Worm (Caenorhabditis elegans) whole organism, young adult: ENCODE measurements around the gene nac-3.

ENCODE experiments used
- B0019.2 ChIP-seq: fragments of 200-800 bp; sonication (Bioruptor generic); conservative IDR thresholded peaks from 2 replicates; pipeline ENCODE4 v1.3.6; 2022; ENCODE audit warnings: missing genetic modification reagents, missing genetic modification characterization, missing compliant biosample characterization
- B0035.1 ChIP-seq: sonication (generic microtip); optimal IDR thresholded peaks from 2 replicates; lab custom pipeline; 2016; ENCODE audit warnings: missing genetic modification characterization, mild to moderate bottlenecking, missing compliant biosample characterization, missing genotype, missing genetic modification reagents
- D2030.7 ChIP-seq: fragments of 200-800 bp; sonication (Bioruptor generic); IDR thresholded peaks from 2 replicates; pipeline ENCODE4 v1.3.6; 2022; ENCODE audit warnings: missing genetic modification reagents, missing genetic modification characterization, missing compliant biosample characterization
- F23B12.7 ChIP-seq: sonication (generic microtip); optimal IDR thresholded peaks from 2 replicates; lab custom pipeline; 2017; ENCODE audit warnings: missing genetic modification characterization, mild to moderate bottlenecking, missing compliant biosample characterization, antibody characterized with exemption, moderate library complexity; ENCODE audit not compliant: insufficient read depth
- F57C9.4 ChIP-seq: sonication (generic microtip); optimal IDR thresholded peaks from 2 replicates; lab custom pipeline; 2017; ENCODE audit warnings: mild to moderate bottlenecking, missing genetic modification characterization, missing compliant biosample characterization
- Y53F4B.3 ChIP-seq: fragments of 200-800 bp; sonication (Bioruptor generic); IDR thresholded peaks from 2 replicates; pipeline ENCODE4 v1.3.6; 2022; ENCODE audit warnings: missing genetic modification reagents, missing genetic modification characterization, missing compliant biosample characterization
- ama-1 ChIP-seq, 3 experiments: fragments of 150-350 bp in 1 of 3; sonication (generic microtip) in 2 of 3; optimal IDR thresholded peaks; 2 replicates each; lab custom pipeline; 2014 to 2018; ENCODE audit warnings: missing biosample characterization in 2 of 3, missing genetic modification characterization in 2 of 3, missing genetic modification reagents in 2 of 3
- aptf-3 ChIP-seq: fragments of 200-800 bp; sonication (Bioruptor generic); IDR thresholded peaks from 2 replicates; pipeline ENCODE4 v1.3.6; 2022; ENCODE audit warnings: missing genetic modification characterization, missing compliant biosample characterization
- athp-1 ChIP-seq: sonication (generic microtip); optimal IDR thresholded peaks from 2 replicates; lab custom pipeline; 2017; ENCODE audit warnings: mild to moderate bottlenecking, missing genetic modification characterization, missing compliant biosample characterization
- bed-1 ChIP-seq: fragments of 200-800 bp; sonication (Bioruptor generic); IDR thresholded peaks from 2 replicates; pipeline ENCODE4 v1.3.6; 2022; ENCODE audit warnings: missing genetic modification reagents, missing genetic modification characterization, missing compliant biosample characterization
- bed-2 ChIP-seq: fragments of 200-800 bp; sonication (Bioruptor generic); IDR thresholded peaks from 2 replicates; pipeline ENCODE4 v1.3.6; 2022; ENCODE audit warnings: missing genetic modification reagents, missing genetic modification characterization, missing compliant biosample characterization
- ceh-58 ChIP-seq: fragments of 200-800 bp; sonication (Bioruptor generic); IDR thresholded peaks from 2 replicates; pipeline ENCODE4 v1.3.6; 2022; ENCODE audit warnings: missing genetic modification characterization, missing compliant biosample characterization
- ceh-91 ChIP-seq: fragments of 200-800 bp; sonication (Bioruptor generic); IDR thresholded peaks from 2 replicates; pipeline ENCODE4 v1.3.6; 2022; ENCODE audit warnings: missing genetic modification reagents, missing genetic modification characterization, missing compliant biosample characterization
- dpff-1 ChIP-seq: sonication (generic microtip); optimal IDR thresholded peaks from 2 replicates; lab custom pipeline; 2017; ENCODE audit warnings: mild to moderate bottlenecking, missing genetic modification characterization, missing compliant biosample characterization
- efl-1 ChIP-seq: fragments of 150-350 bp; optimal IDR thresholded peaks from 2 replicates; lab custom pipeline; 2014; ENCODE audit warnings: missing biosample characterization, missing genetic modification reagents, missing genetic modification characterization
- ekl-4 ChIP-seq: fragments of 200-800 bp; sonication (Bioruptor generic); IDR thresholded peaks from 2 replicates; pipeline ENCODE4 v1.3.6; 2022; ENCODE audit warnings: missing genetic modification reagents, missing genetic modification characterization, missing compliant biosample characterization
- let-607 ChIP-seq, 2 experiments: fragments of 200-800 bp in 1 of 2; sonication (Bioruptor generic) in 1 of 2; sonication (generic microtip) in 1 of 2; optimal IDR thresholded peaks; 2 replicates each; lab custom pipeline; 2016 to 2018; ENCODE audit warnings: mild to moderate bottlenecking in 2 of 2, missing compliant biosample characterization in 2 of 2, missing genetic modification characterization in 2 of 2, moderate library complexity in 2 of 2, missing genotype in 1 of 2
- lin-54 ChIP-seq: fragments of 200-800 bp; sonication (Bioruptor generic); optimal IDR thresholded peaks from 2 replicates; lab custom pipeline; 2018; ENCODE audit warnings: mild to moderate bottlenecking, missing genetic modification characterization, missing compliant biosample characterization
- lsl-1 ChIP-seq: fragments of 200-800 bp; sonication (Bioruptor generic); optimal IDR thresholded peaks from 2 replicates; lab custom pipeline; 2018; ENCODE audit warnings: mild to moderate bottlenecking, missing genetic modification characterization, moderate library complexity, missing compliant biosample characterization
- madf-8 ChIP-seq: fragments of 200-800 bp; sonication (Bioruptor generic); conservative IDR thresholded peaks from 2 replicates; pipeline ENCODE4 v1.3.6; 2022; ENCODE audit warnings: missing genetic modification reagents, missing genetic modification characterization, missing compliant biosample characterization
- mes-4 ChIP-seq: sonication (generic microtip); optimal IDR thresholded peaks from 2 replicates; lab custom pipeline; 2016; ENCODE audit warnings: missing genotype, missing genetic modification characterization, missing compliant biosample characterization
- mxl-1 ChIP-seq: sonication (generic microtip); optimal IDR thresholded peaks from 2 replicates; lab custom pipeline; 2016; ENCODE audit warnings: missing genetic modification characterization, missing compliant biosample characterization
- nfya-2 ChIP-seq: fragments of 200-800 bp; sonication (Bioruptor generic); IDR thresholded peaks from 2 replicates; pipeline ENCODE4 v1.3.6; 2022; ENCODE audit warnings: missing genetic modification reagents, missing genetic modification characterization, missing compliant biosample characterization
- nfyb-1 ChIP-seq: fragments of 200-800 bp; sonication (Bioruptor generic); IDR thresholded peaks from 2 replicates; pipeline ENCODE4 v1.3.6; 2022; ENCODE audit warnings: missing genetic modification reagents, missing genetic modification characterization, missing compliant biosample characterization
- tbp1 ChIP-seq: fragments of 200-800 bp; sonication (Bioruptor generic); optimal IDR thresholded peaks from 2 replicates; lab custom pipeline; 2018; ENCODE audit warnings: mild to moderate bottlenecking, missing genetic modification characterization, missing compliant biosample characterization
- tbx-9 ChIP-seq: sonication (generic microtip); optimal IDR thresholded peaks from 2 replicates; lab custom pipeline; 2016; ENCODE audit warnings: borderline replicate concordance, missing genetic modification characterization, inconsistent platforms, missing compliant biosample characterization
- unc-62 ChIP-seq: fragments of 150-350 bp; optimal IDR thresholded peaks from 2 replicates; lab custom pipeline; 2014; ENCODE audit warnings: missing biosample characterization, missing genetic modification reagents, missing genetic modification characterization
- ztf-18 ChIP-seq: sonication (generic microtip); optimal IDR thresholded peaks from 2 replicates; lab custom pipeline; 2016; ENCODE audit warnings: missing genotype, mild to moderate bottlenecking, missing genetic modification characterization, missing compliant biosample characterization
- ztf-25 ChIP-seq: fragments of 200-800 bp; sonication (Bioruptor generic); IDR thresholded peaks from 2 replicates; pipeline ENCODE4 v1.3.6; 2022; ENCODE audit warnings: missing genetic modification reagents, missing genetic modification characterization, missing compliant biosample characterization
- ztf-28 ChIP-seq: fragments of 200-800 bp; sonication (Bioruptor generic); IDR thresholded peaks from 2 replicates; pipeline ENCODE4 v1.3.6; 2022; ENCODE audit warnings: missing genetic modification reagents, missing genetic modification characterization, missing compliant biosample characterization
- ztf-3 ChIP-seq: fragments of 200-800 bp; sonication (Bioruptor generic); optimal IDR thresholded peaks from 2 replicates; lab custom pipeline; 2018; ENCODE audit warnings: mild to moderate bottlenecking, missing genetic modification characterization, missing compliant biosample characterization
- ztf-6 ChIP-seq: fragments of 200-800 bp; sonication (Bioruptor generic); IDR thresholded peaks from 2 replicates; pipeline ENCODE4 v1.3.6; 2022; ENCODE audit warnings: missing genetic modification reagents, missing genetic modification characterization, missing compliant biosample characterization

Gene nac-3

DNA sequence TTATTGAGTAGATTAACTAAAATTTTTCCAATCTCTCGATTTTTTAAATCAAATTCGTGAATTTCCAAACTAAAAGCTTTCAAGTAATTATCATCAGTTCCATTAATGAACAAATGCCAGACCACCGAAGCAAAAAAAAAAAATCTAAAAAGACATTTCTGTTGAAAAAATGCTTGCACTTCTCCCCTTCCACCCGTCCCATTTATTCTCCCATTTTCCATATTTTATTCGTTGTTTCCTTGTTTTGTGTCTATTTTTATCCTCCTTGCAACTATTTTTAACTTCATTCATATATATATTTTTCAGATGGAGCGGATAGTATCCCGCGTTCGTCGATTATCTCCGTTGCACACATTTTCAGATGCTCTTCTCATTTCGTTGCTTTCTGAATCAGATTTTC lies 36.3 kb downstream of the nac-3 start, which contains the start of gene epac-1 (continued):
- no peak for TF ChIP-seq ztf-28 (GFP tag; lab: Robert Waterston, UW)

DNA sequence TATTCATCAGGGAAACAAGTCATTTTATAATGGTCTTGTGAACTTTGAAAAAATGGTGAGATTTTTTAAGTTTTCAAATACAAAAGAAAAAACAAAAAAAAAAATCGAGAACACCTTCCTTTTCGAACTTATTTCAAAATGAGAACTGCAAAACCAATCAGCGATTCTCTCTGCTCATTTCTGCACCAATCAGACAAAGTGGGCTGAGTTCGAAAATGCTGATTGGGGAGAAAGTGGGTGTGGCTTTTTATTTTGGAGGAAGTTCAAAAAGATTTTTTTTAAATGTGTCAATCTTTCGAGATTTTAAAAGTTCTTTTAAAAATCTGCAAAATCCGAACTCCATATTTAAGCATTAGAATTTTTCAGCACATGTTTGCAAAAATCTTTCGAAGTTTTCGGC lies 42.0 kb downstream of the nac-3 start:
- no peak for TF ChIP-seq lin-54 (GFP tag; lab: Kevin White, UChicago)
- no peak for TF ChIP-seq efl-1 (GFP tag; lab: Kevin White, UChicago)
- TF ChIP-seq dpff-1: no peak
- no peak for TF ChIP-seq lsl-1 (GFP tag; lab: Kevin White, UChicago)
- TF ChIP-seq Y53F4B.3: no peak
- TF ChIP-seq tbp1 (GFP tag; lab: Kevin White, UChicago): no peak
- TF ChIP-seq nfya-2: no peak
- TF ChIP-seq ceh-58 (GFP tag; lab: Robert Waterston, UW): no peak
- no peak for TF ChIP-seq D2030.7 (GFP tag; lab: Robert Waterston, UW)
- TF ChIP-seq bed-1 (GFP tag; lab: Robert Waterston, UW): no peak
- no peak for TF ChIP-seq F23B12.7 (tag; lab: Kevin White, UChicago)
- no peak for TF ChIP-seq ekl-4 (GFP tag; lab: Robert Waterston, UW)
- TF ChIP-seq ztf-18: no peak
- no peak for TF ChIP-seq F57C9.4 (tag; lab: Kevin White, UChicago)

DNA sequence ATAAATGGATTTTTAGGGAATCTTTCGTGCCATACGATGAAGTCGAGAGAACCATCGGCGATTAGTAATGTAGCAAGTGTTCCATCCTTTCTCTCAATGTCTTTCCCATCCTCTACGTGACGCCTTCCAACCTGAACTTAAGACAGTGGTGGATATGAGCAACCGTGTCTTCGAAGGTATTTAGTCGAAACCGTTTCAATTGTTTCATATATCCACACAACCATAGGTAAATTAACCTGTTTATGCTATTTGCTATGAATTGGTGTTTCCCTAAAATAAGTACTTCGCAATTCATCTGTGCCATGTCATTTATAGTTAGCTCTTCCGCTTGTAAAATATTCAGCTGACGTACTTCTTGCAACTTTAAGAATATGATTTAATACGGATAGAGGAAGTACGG lies 43.3 kb downstream of the nac-3 start:
- TF ChIP-seq bed-2 (GFP tag; lab: Robert Waterston, UW): no peak

DNA sequence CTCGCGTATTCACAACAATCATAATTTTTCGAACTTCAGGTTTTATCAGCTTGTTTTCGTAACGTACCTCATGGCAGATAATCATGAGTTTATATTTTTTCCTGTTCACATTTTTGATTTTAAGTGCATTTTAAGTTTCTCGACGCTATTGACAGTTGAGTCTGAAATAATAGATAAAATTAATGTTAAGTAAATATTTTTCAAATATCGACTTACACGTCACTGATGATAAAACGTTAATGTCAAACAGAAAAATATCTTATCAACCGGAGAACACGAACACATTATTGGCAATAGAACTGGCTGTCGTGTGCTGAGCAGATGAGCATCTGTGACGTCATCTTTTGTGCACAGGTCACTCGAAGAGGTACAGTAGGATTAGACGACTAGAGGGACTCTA lies 44.2 kb downstream of the nac-3 start:
- TF ChIP-seq B0035.1 (tag; lab: Kevin White, UChicago) (no peak), let-607 (tag; optimal IDR thresholded peaks at IDR 0.05; lab: Kevin White, UChicago) (peak in 1 of 2 experiments; percentile 39), B0019.2 (GFP tag; lab: Robert Waterston, UW) (no peak), unc-62 (GFP tag; lab: Kevin White, UChicago) (peak; percentile 56), nfyb-1 (GFP tag; lab: Robert Waterston, UW) (0 out of 2 replicates have a peak, but pooled peaks have one; percentile 30)

DNA sequence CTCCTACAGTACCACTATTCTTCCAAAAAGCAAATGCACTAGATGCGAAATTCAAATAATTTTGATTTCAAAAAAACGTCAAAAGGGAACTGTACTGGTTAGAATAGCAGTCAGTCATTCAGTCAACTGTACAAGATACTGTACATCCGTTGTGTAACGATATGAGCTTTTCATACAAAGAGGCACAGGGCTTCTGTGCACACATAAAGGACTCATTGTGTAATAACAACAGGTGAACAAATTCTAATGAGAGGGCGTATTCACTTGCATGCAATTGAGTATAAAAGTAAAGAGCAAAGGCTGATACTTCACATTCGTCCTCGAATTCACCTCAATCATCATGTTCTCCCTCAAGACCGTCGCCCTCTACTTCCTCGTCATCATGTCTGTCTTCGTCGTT lies 44.8 kb downstream of the nac-3 start, which contains the start of gene dod-6:
Gene dod-6 (plus strand): TSS at position 301 of the 400 bp plus-strand sequence.
- TF ChIP-seq ceh-91 (GFP tag; lab: Robert Waterston, UW) (no peak), athp-1 (tag; lab: Kevin White, UChicago) (no peak), lsl-1 (GFP tag; lab: Kevin White, UChicago) (no peak), mxl-1 (tag; lab: Kevin White, UChicago) (no peak), tbx-9 (no peak), ztf-25 (GFP tag; lab: Robert Waterston, UW) (no peak), ama-1 (optimal IDR thresholded peaks at IDR 0.05; lab: Kevin White, UChicago) (no peak), ama-1 (GFP tag; optimal IDR thresholded peaks at IDR 0.05; lab: Kevin White, UChicago) (no peak), ztf-3 (GFP tag; lab: Kevin White, UChicago) (no peak), madf-8 (GFP tag; lab: Robert Waterston, UW) (no peak), ztf-6 (GFP tag; lab: Robert Waterston, UW) (no peak), aptf-3 (GFP tag; lab: Robert Waterston, UW) (no peak), ztf-28 (GFP tag; lab: Robert Waterston, UW) (no peak), mes-4 (tag; lab: Kevin White, UChicago) (no peak)
- TF ChIP-seq, all 124 proteins: peak for 0
